Worm (Caenorhabditis elegans) whole organism, L1 larva: ENCODE results near the gene clc-10.
A peak's percentile ranks its signal among the peaks of the same experiment; 100 is the strongest.

Source experiments
- C04F5.9 ChIP-seq: sonication (generic microtip); optimal IDR thresholded peaks from 2 replicates; lab custom pipeline; 2016; ENCODE audit warnings: missing genetic modification characterization, missing compliant biosample characterization
- C16A3.4 ChIP-seq: fragments of 150-350 bp; optimal IDR thresholded peaks from 2 replicates; lab custom pipeline; 2014; ENCODE audit warnings: missing biosample characterization, missing genetic modification characterization
- F16B12.6 ChIP-seq: fragments of 150-350 bp; optimal IDR thresholded peaks from 2 replicates; lab custom pipeline; 2014; ENCODE audit warnings: missing biosample characterization, missing genetic modification characterization
- aha-1 ChIP-seq: fragments of 150-350 bp; optimal IDR thresholded peaks from 2 replicates; lab custom pipeline; 2014; ENCODE audit warnings: missing biosample characterization, missing genetic modification characterization
- aly-2 ChIP-seq: fragments of 150-350 bp; optimal IDR thresholded peaks from 2 replicates; lab custom pipeline; 2014; ENCODE audit warnings: missing biosample characterization, missing genetic modification characterization
- ama-1 ChIP-seq: fragments of 150-350 bp; optimal IDR thresholded peaks from 2 replicates; lab custom pipeline; 2014
- ceh-8 ChIP-seq: fragments of 200-800 bp; sonication (Bioruptor generic); optimal IDR thresholded peaks from 2 replicates; lab custom pipeline; 2018; ENCODE audit warnings: mild to moderate bottlenecking, missing genetic modification characterization, moderate library complexity, missing compliant biosample characterization
- ceh-82 ChIP-seq, 3 experiments: fragments of 150-350 bp in 1 of 3; sonication (generic microtip) in 2 of 3; optimal IDR thresholded peaks; 2 replicates each; lab custom pipeline; 2014 to 2017; ENCODE audit warnings: missing biosample characterization in 3 of 3, missing genetic modification characterization in 3 of 3
- dpl-1 ChIP-seq, 3 experiments: fragments of 150-350 bp in 2 of 3; sonication (generic microtip) in 1 of 3; optimal IDR thresholded peaks; 2 replicates each; lab custom pipeline; 2014 to 2017; ENCODE audit warnings: missing biosample characterization in 3 of 3, missing genetic modification characterization in 3 of 3, missing genetic modification reagents in 3 of 3
- dsc-1 ChIP-seq: sonication (generic microtip); optimal IDR thresholded peaks from 2 replicates; lab custom pipeline; 2016; ENCODE audit warnings: mild to moderate bottlenecking, missing genetic modification characterization, missing compliant biosample characterization
- efl-1 ChIP-seq, 4 experiments: fragments of 150-350 bp; optimal IDR thresholded peaks in 3 of 4; peaks in 1 of 4; 1 replicate in 1 of 4; 2 replicates in 3 of 4; lab custom pipeline; 2014; ENCODE audit warnings: missing biosample characterization in 2 of 4, missing genetic modification characterization in 2 of 4, missing genetic modification reagents in 2 of 4
- egl-27 ChIP-seq, 2 experiments: fragments of 150-350 bp in 1 of 2; sonication (generic microtip); optimal IDR thresholded peaks; 3 replicates each; lab custom pipeline; 2017 to 2018; ENCODE audit warnings: missing biosample characterization in 2 of 2, missing genetic modification characterization in 2 of 2, missing genetic modification reagents in 2 of 2
- elt-3 ChIP-seq, 6 experiments: fragments of 150-350 bp in 1 of 6; sonication (generic microtip); optimal IDR thresholded peaks; 2 replicates each; lab custom pipeline; 2017 to 2018; ENCODE audit warnings: missing biosample characterization in 6 of 6, missing genetic modification characterization in 6 of 6, inconsistent platforms in 1 of 6
- ets-5 ChIP-seq: fragments of 200-800 bp; sonication (Bioruptor generic); IDR thresholded peaks from 2 replicates; pipeline ENCODE4 v1.3.6; 2022; ENCODE audit warnings: missing genetic modification characterization, missing compliant biosample characterization
- fkh-10 ChIP-seq: sonication (generic microtip); optimal IDR thresholded peaks from 2 replicates; lab custom pipeline; 2017; ENCODE audit warnings: missing biosample characterization, missing genetic modification reagents, missing genetic modification characterization
- fkh-4 ChIP-seq: sonication (generic microtip); optimal IDR thresholded peaks from 2 replicates; lab custom pipeline; 2016; ENCODE audit warnings: missing compliant biosample characterization, missing genetic modification characterization, borderline replicate concordance
- irx-1 ChIP-seq: sonication (generic microtip); optimal IDR thresholded peaks from 2 replicates; lab custom pipeline; 2016; ENCODE audit warnings: missing genetic modification characterization, missing compliant biosample characterization
- isw-1 ChIP-seq: fragments of 200-800 bp; sonication (Bioruptor generic); IDR thresholded peaks from 2 replicates; pipeline ENCODE4 v1.3.6; 2022; ENCODE audit warnings: missing genetic modification characterization, missing compliant biosample characterization
- lin-15B ChIP-seq: fragments of 150-350 bp; sonication (generic microtip); optimal IDR thresholded peaks from 3 replicates; lab custom pipeline; 2014; ENCODE audit warnings: missing biosample characterization, missing genetic modification characterization
- lin-35 ChIP-seq, 2 experiments: fragments of 150-350 bp; optimal IDR thresholded peaks; 2 replicates each; lab custom pipeline; 2014; ENCODE audit warnings: missing biosample characterization in 2 of 2, missing genetic modification characterization in 2 of 2, missing genetic modification reagents in 2 of 2
- lir-3 ChIP-seq: sonication (generic microtip); optimal IDR thresholded peaks from 2 replicates; lab custom pipeline; 2016; ENCODE audit warnings: mild to moderate bottlenecking, missing genetic modification characterization, moderate library complexity, missing compliant biosample characterization; ENCODE audit not compliant: poor library complexity
- lsy-2 ChIP-seq, 2 experiments: fragments of 150-350 bp; optimal IDR thresholded peaks; 2 replicates each; lab custom pipeline; 2014; ENCODE audit warnings: missing biosample characterization in 2 of 2, missing genetic modification characterization in 2 of 2
- mab-9 ChIP-seq: fragments of 200-800 bp; sonication (Bioruptor generic); IDR thresholded peaks from 2 replicates; pipeline ENCODE4 v1.3.6; 2022; ENCODE audit warnings: missing genetic modification reagents, missing genetic modification characterization, missing compliant biosample characterization
- mef-2 ChIP-seq: fragments of 150-350 bp; optimal IDR thresholded peaks from 2 replicates; lab custom pipeline; 2014; ENCODE audit warnings: missing biosample characterization, missing genetic modification characterization
- nhr-11 ChIP-seq: fragments of 150-350 bp; optimal IDR thresholded peaks from 2 replicates; lab custom pipeline; 2014; ENCODE audit warnings: missing biosample characterization, missing genetic modification characterization
- nhr-12 ChIP-seq: sonication (generic microtip); optimal IDR thresholded peaks from 2 replicates; lab custom pipeline; 2017; ENCODE audit warnings: missing biosample characterization, missing genetic modification characterization
- nhr-19 ChIP-seq: fragments of 200-800 bp; sonication (Bioruptor generic); conservative IDR thresholded peaks from 2 replicates; pipeline ENCODE4 v1.3.6; 2022; ENCODE audit warnings: missing genetic modification characterization, missing compliant biosample characterization
- nhr-20 ChIP-seq: sonication (generic microtip); optimal IDR thresholded peaks from 2 replicates; lab custom pipeline; 2016; ENCODE audit warnings: mild to moderate bottlenecking, missing genetic modification characterization, missing compliant biosample characterization
- nhr-76 ChIP-seq: sonication (generic microtip); optimal IDR thresholded peaks from 2 replicates; lab custom pipeline; 2017; ENCODE audit warnings: missing biosample characterization, missing genetic modification characterization
- nhr-84 ChIP-seq: sonication (generic microtip); optimal IDR thresholded peaks from 2 replicates; lab custom pipeline; 2017; ENCODE audit warnings: missing biosample characterization, missing genetic modification characterization
- nhr-85 ChIP-seq: sonication (generic microtip); peaks from one replicate; lab custom pipeline; 2016; ENCODE audit warnings: missing genetic modification characterization, inconsistent platforms, missing compliant biosample characterization
- nhr-90 ChIP-seq: sonication (generic microtip); optimal IDR thresholded peaks from 2 replicates; lab custom pipeline; 2016; ENCODE audit warnings: mild to moderate bottlenecking, missing genetic modification characterization, missing compliant biosample characterization; ENCODE audit not compliant: poor library complexity
- rnt-1 ChIP-seq: sonication (generic microtip); optimal IDR thresholded peaks from 2 replicates; lab custom pipeline; 2016; ENCODE audit warnings: mild to moderate bottlenecking, missing genetic modification characterization, moderate library complexity, missing compliant biosample characterization
- skn-1 ChIP-seq: fragments of 150-350 bp; optimal IDR thresholded peaks from 2 replicates; lab custom pipeline; 2014; ENCODE audit warnings: missing biosample characterization, missing genetic modification characterization
- snu-23 ChIP-seq: sonication (generic microtip); optimal IDR thresholded peaks from 2 replicates; lab custom pipeline; 2016; ENCODE audit warnings: missing genetic modification characterization, missing compliant biosample characterization
- sptf-1 ChIP-seq: fragments of 150-350 bp; optimal IDR thresholded peaks from 2 replicates; lab custom pipeline; 2014; ENCODE audit warnings: missing biosample characterization, missing genetic modification characterization
- swsn-7 ChIP-seq: sonication (generic microtip); optimal IDR thresholded peaks from 2 replicates; lab custom pipeline; 2016; ENCODE audit warnings: missing genetic modification characterization, missing compliant biosample characterization
- unc-130 ChIP-seq: fragments of 150-350 bp; optimal IDR thresholded peaks from 2 replicates; lab custom pipeline; 2017; ENCODE audit warnings: missing biosample characterization, missing genetic modification characterization, inconsistent platforms
- unc-30 ChIP-seq: sonication (generic microtip); optimal IDR thresholded peaks from 2 replicates; lab custom pipeline; 2017; ENCODE audit warnings: missing biosample characterization, missing genetic modification characterization
- unc-62 ChIP-seq: fragments of 150-350 bp; optimal IDR thresholded peaks from 2 replicates; lab custom pipeline; 2014; ENCODE audit warnings: missing biosample characterization, missing genetic modification reagents, missing genetic modification characterization
- xbp-1 ChIP-seq: sonication (generic microtip); optimal IDR thresholded peaks from 2 replicates; lab custom pipeline; 2016; ENCODE audit warnings: missing genetic modification characterization, missing compliant biosample characterization

Gene clc-10

ce11 chrIII:6019512-6020209 is 37.2 kb upstream of the clc-10 start, which contains the start of the genes npp-10 and cyk-3:
TSS of gene npp-10 (minus strand) at chrIII:6019562.
TSS of gene cyk-3 (plus strand) at chrIII:6020159.
- TF ChIP-seq elt-3 (tag; optimal IDR thresholded peaks at IDR 0.05; lab: Kevin White, UChicago) (peak in 1 of 6 experiments; percentile 13), F16B12.6 (tag; lab: Kevin White, UChicago) (peak; percentile 59), sptf-1 (tag; lab: Kevin White, UChicago) (no peak), mab-9 (GFP tag; lab: Robert Waterston, UW) (no peak), nhr-20 (tag; lab: Kevin White, UChicago) (peak; percentile 32), egl-27 (tag; optimal IDR thresholded peaks at IDR 0.05; lab: Kevin White, UChicago) (no peak), isw-1 (GFP tag; lab: Robert Waterston, UW) (peak; percentile 24; the same call in 1 of the 2 replicates), rnt-1 (tag; lab: Kevin White, UChicago) (peak; percentile 64), efl-1 (optimal IDR thresholded peaks at IDR 0.05; lab: Kevin White, UChicago) (peak; percentile 70 to 78), efl-1 (GFP tag; optimal IDR thresholded peaks at IDR 0.05 in 1 of 2; lab: Kevin White, UChicago) (peak; percentile 74 to 96), C04F5.9 (tag; lab: Kevin White, UChicago) (no peak), unc-62 (no peak), lin-15B (tag; lab: Kevin White, UChicago) (peak; percentile 61), dsc-1 (peak; percentile 1), nhr-85 (tag; lab: Kevin White, UChicago) (peak; percentile 75), unc-130 (tag; lab: Kevin White, UChicago) (peak; percentile 9), lin-35 (GFP tag; optimal IDR thresholded peaks at IDR 0.05; lab: Kevin White, UChicago) (peak; percentile 63 to 77), ceh-82 (tag; optimal IDR thresholded peaks at IDR 0.05; lab: Kevin White, UChicago) (peak in 1 of 3 experiments; percentile 42), lsy-2 (tag; optimal IDR thresholded peaks at IDR 0.05; lab: Kevin White, UChicago) (peak in 1 of 2 experiments; percentile 78), fkh-4 (tag; lab: Kevin White, UChicago) (no peak), nhr-84 (tag; lab: Kevin White, UChicago) (no peak), snu-23 (GFP tag; lab: Kevin White, UChicago) (peak; percentile 58), dpl-1 (GFP tag; optimal IDR thresholded peaks at IDR 0.05; lab: Kevin White, UChicago) (peak; percentile 57 to 74 (median 71)), nhr-19 (GFP tag; lab: Robert Waterston, UW) (peak; percentile 44), swsn-7 (tag; lab: Kevin White, UChicago) (peak; percentile 35), C16A3.4 (tag; lab: Kevin White, UChicago) (peak; percentile 57), irx-1 (peak; percentile 29), xbp-1 (tag; lab: Kevin White, UChicago) (peak; percentile 27)
- TF ChIP-seq, all 84 proteins: peak for 20

- TF ChIP-seq ama-1 (lab: Kevin White, UChicago) (no peak), nhr-90 (no peak), mef-2 (tag; lab: Kevin White, UChicago) (no peak)
Measured at ce11 chrIII:6028432-6028831, 28.4 kb upstream of the clc-10 start, which contains the start of gene tbx-7. TSS of gene tbx-7 (minus strand) at chrIII:6028532.

- no peak for TF ChIP-seq lin-35 (GFP tag; optimal IDR thresholded peaks at IDR 0.05; lab: Kevin White, UChicago)
- no peak for TF ChIP-seq nhr-84 (tag; lab: Kevin White, UChicago)
- TF ChIP-seq nhr-76 (tag; lab: Kevin White, UChicago) = no peak
- no peak for TF ChIP-seq nhr-11 (tag; lab: Kevin White, UChicago)
- TF ChIP-seq dpl-1 (GFP tag; optimal IDR thresholded peaks at IDR 0.05; lab: Kevin White, UChicago) = no peak
- no peak for TF ChIP-seq skn-1 (tag; lab: Kevin White, UChicago)
- no peak for TF ChIP-seq fkh-10
- TF ChIP-seq ets-5 (GFP tag; lab: Robert Waterston, UW) = no peak
- no peak for TF ChIP-seq F16B12.6 (tag; lab: Kevin White, UChicago)
- no peak for TF ChIP-seq ceh-8 (GFP tag; lab: Kevin White, UChicago)
- no peak for TF ChIP-seq efl-1 (optimal IDR thresholded peaks at IDR 0.05; lab: Kevin White, UChicago)
- no peak for TF ChIP-seq efl-1 (GFP tag; optimal IDR thresholded peaks at IDR 0.05 in 1 of 2; lab: Kevin White, UChicago)
- TF ChIP-seq isw-1 (GFP tag; lab: Robert Waterston, UW) = no peak
- no peak for TF ChIP-seq aha-1 (tag; lab: Kevin White, UChicago)
- no peak for TF ChIP-seq nhr-19 (GFP tag; lab: Robert Waterston, UW)
- no peak for TF ChIP-seq unc-30 (tag; lab: Kevin White, UChicago)
- no peak for TF ChIP-seq lir-3
- TF ChIP-seq unc-62 = no peak
- TF ChIP-seq nhr-12 = no peak
- no peak for TF ChIP-seq nhr-20 (tag; lab: Kevin White, UChicago)
- no peak for TF ChIP-seq aly-2 (tag; lab: Kevin White, UChicago)
- TF ChIP-seq, all 84 proteins: peak for 0
Measured at ce11 chrIII:6030483-6030882, 26.4 kb upstream of the clc-10 start, which contains the start of gene ZK328.6. TSS of gene ZK328.6 (minus strand) at chrIII:6030583.
